Worm (Caenorhabditis elegans) whole organism, L4 larva: Measurements from ENCODE around the gene T26G10.1.
A peak's percentile ranks its signal among the peaks of the same experiment; 100 is the strongest.
"Not testable (repeated sequence)": the region's sequence is repeated elsewhere in the genome, so short reads cannot be mapped to it uniquely, and the experiment has no call there.

Source experiments
- D1046.2 ChIP-seq: fragments of 200-800 bp; sonication (Bioruptor generic); IDR thresholded peaks from 2 replicates; pipeline ENCODE4 v1.3.6; 2022; ENCODE audit warnings: missing genetic modification characterization, missing compliant biosample characterization
- F49E8.2 ChIP-seq: sonication (generic microtip); optimal IDR thresholded peaks from 2 replicates; lab custom pipeline; 2016; ENCODE audit warnings: missing compliant biosample characterization, mild to moderate bottlenecking, missing genetic modification characterization, borderline replicate concordance
- Y48G9A.11 ChIP-seq: fragments of 200-800 bp; sonication (Bioruptor generic); IDR thresholded peaks from 2 replicates; pipeline ENCODE4 v1.3.6; 2022; ENCODE audit warnings: missing genetic modification reagents, missing genetic modification characterization, missing compliant biosample characterization
- ZK337.2 ChIP-seq: fragments of 200-800 bp; sonication (Bioruptor generic); IDR thresholded peaks from 2 replicates; pipeline ENCODE4 v1.3.6; 2022; ENCODE audit warnings: missing genetic modification reagents, missing genetic modification characterization, missing compliant biosample characterization
- aha-1 ChIP-seq: fragments of 150-350 bp; peaks from one replicate; lab custom pipeline; 2014; ENCODE audit warnings: missing biosample characterization, missing genetic modification characterization
- aly-2 ChIP-seq: sonication (generic microtip); optimal IDR thresholded peaks from 2 replicates; lab custom pipeline; 2018; ENCODE audit warnings: missing biosample characterization, missing genetic modification characterization
- arid-1 ChIP-seq: fragments of 200-800 bp; sonication (Bioruptor generic); conservative IDR thresholded peaks from 2 replicates; pipeline ENCODE4 v1.3.6; 2022; ENCODE audit warnings: missing genetic modification reagents, missing genetic modification characterization, missing compliant biosample characterization
- ceh-20 ChIP-seq: fragments of 200-800 bp; sonication (Bioruptor generic); IDR thresholded peaks from 2 replicates; pipeline ENCODE4 v1.3.6; 2022; ENCODE audit warnings: missing genetic modification reagents, missing genetic modification characterization, missing compliant biosample characterization
- ceh-44 ChIP-seq: fragments of 200-800 bp; sonication (Bioruptor generic); IDR thresholded peaks from 2 replicates; pipeline ENCODE4 v1.3.6; 2022; ENCODE audit warnings: missing genetic modification reagents, missing genetic modification characterization, missing compliant biosample characterization
- ceh-82 ChIP-seq: sonication (generic microtip); optimal IDR thresholded peaks from 2 replicates; lab custom pipeline; 2017; ENCODE audit warnings: missing biosample characterization, missing genetic modification characterization
- daf-12 ChIP-seq: fragments of 150-350 bp; optimal IDR thresholded peaks from 2 replicates; lab custom pipeline; 2014; ENCODE audit warnings: missing biosample characterization, missing genetic modification reagents, missing genetic modification characterization
- dmd-9 ChIP-seq: fragments of 200-800 bp; sonication (Bioruptor generic); IDR thresholded peaks from 2 replicates; pipeline ENCODE4 v1.3.6; 2022; ENCODE audit warnings: missing genetic modification reagents, missing genetic modification characterization, missing compliant biosample characterization
- dpl-1 ChIP-seq: fragments of 150-350 bp; optimal IDR thresholded peaks from 2 replicates; lab custom pipeline; 2014; ENCODE audit warnings: missing biosample characterization, missing genetic modification reagents, missing genetic modification characterization
- fkh-10 ChIP-seq: fragments of 150-350 bp; optimal IDR thresholded peaks from 2 replicates; lab custom pipeline; 2014; ENCODE audit warnings: missing biosample characterization, missing genetic modification reagents, missing genetic modification characterization
- hif-1 ChIP-seq, 2 experiments: sonication (generic microtip); optimal IDR thresholded peaks; 2 replicates each; lab custom pipeline; 2016 to 2017; ENCODE audit warnings: missing compliant biosample characterization in 2 of 2, missing genetic modification characterization in 2 of 2, missing genetic modification reagents in 2 of 2, missing genotype in 2 of 2, mild to moderate bottlenecking in 1 of 2
- hlh-30 ChIP-seq: sonication (generic microtip); optimal IDR thresholded peaks from 2 replicates; lab custom pipeline; 2017; ENCODE audit warnings: antibody characterized with exemption, mild to moderate bottlenecking, missing genetic modification characterization, missing compliant biosample characterization; ENCODE audit not compliant: insufficient read depth
- lin-1 ChIP-seq: fragments of 200-800 bp; sonication (Bioruptor generic); IDR thresholded peaks from 2 replicates; pipeline ENCODE4 v1.3.6; 2022; ENCODE audit warnings: missing genetic modification reagents, missing genetic modification characterization, missing compliant biosample characterization
- lin-38 ChIP-seq: fragments of 200-800 bp; sonication (Bioruptor generic); IDR thresholded peaks from 2 replicates; pipeline ENCODE4 v1.3.6; 2022; ENCODE audit warnings: missing genetic modification reagents, missing genetic modification characterization, missing compliant biosample characterization
- madf-5 ChIP-seq, 2 experiments: fragments of 200-800 bp; sonication (Bioruptor generic); IDR thresholded peaks; 2 replicates each; pipeline ENCODE4 v1.3.6; 2022; ENCODE audit warnings: missing compliant biosample characterization in 2 of 2, missing genetic modification characterization in 2 of 2
- mdt-29 ChIP-seq: fragments of 200-800 bp; sonication (Bioruptor generic); IDR thresholded peaks from 2 replicates; pipeline ENCODE4 v1.3.6; 2022; ENCODE audit warnings: missing genetic modification reagents, missing genetic modification characterization, missing compliant biosample characterization
- nhr-10 ChIP-seq: fragments of 150-350 bp; optimal IDR thresholded peaks from 2 replicates; lab custom pipeline; 2014; ENCODE audit warnings: missing biosample characterization, missing genetic modification characterization
- nhr-42 ChIP-seq: fragments of 200-800 bp; sonication (Bioruptor generic); IDR thresholded peaks from 2 replicates; pipeline ENCODE4 v1.3.6; 2022; ENCODE audit warnings: missing genetic modification characterization, missing compliant biosample characterization
- nhr-48 ChIP-seq: sonication (generic microtip); optimal IDR thresholded peaks from 2 replicates; lab custom pipeline; 2016; ENCODE audit warnings: mild to moderate bottlenecking, missing genetic modification characterization, missing compliant biosample characterization
- pha-4 ChIP-seq, 2 experiments: fragments of 150-350 bp in 1 of 2; fragments of 200-800 bp in 1 of 2; sonication (Bioruptor generic) in 1 of 2; IDR thresholded peaks in 1 of 2; optimal IDR thresholded peaks in 1 of 2; 2 replicates each; pipeline versions ENCODE4 v1.3.6 to Lab custom; 2014 to 2022; ENCODE audit warnings: missing genetic modification characterization in 2 of 2, missing genetic modification reagents in 2 of 2, missing biosample characterization in 1 of 2, missing compliant biosample characterization in 1 of 2
- rbr-2 ChIP-seq: sonication (generic microtip); optimal IDR thresholded peaks from 2 replicates; lab custom pipeline; 2016; ENCODE audit warnings: missing genotype, missing genetic modification characterization, missing compliant biosample characterization
- set-16 ChIP-seq: fragments of 200-800 bp; sonication (Bioruptor generic); IDR thresholded peaks from 2 replicates; pipeline ENCODE4 v1.3.6; 2022; ENCODE audit warnings: missing genetic modification reagents, missing genetic modification characterization, missing compliant biosample characterization
- snpc-1.2 ChIP-seq: fragments of 200-800 bp; sonication (Bioruptor generic); IDR thresholded peaks from 2 replicates; pipeline ENCODE4 v1.3.6; 2022; ENCODE audit warnings: missing genetic modification reagents, missing genetic modification characterization, missing compliant biosample characterization
- snpc-4 ChIP-seq: fragments of 150-350 bp; optimal IDR thresholded peaks from 2 replicates; lab custom pipeline; 2014; ENCODE audit warnings: missing biosample characterization, missing genetic modification characterization
- spr-1 ChIP-seq: sonication (generic microtip); optimal IDR thresholded peaks from 2 replicates; lab custom pipeline; 2016; ENCODE audit warnings: mild to moderate bottlenecking, missing genetic modification characterization, missing compliant biosample characterization
- tra-1 ChIP-seq: fragments of 200-800 bp; sonication (Bioruptor generic); IDR thresholded peaks from 2 replicates; pipeline ENCODE4 v1.3.6; 2022; ENCODE audit warnings: missing genetic modification reagents, missing genetic modification characterization, missing compliant biosample characterization
- unc-130 ChIP-seq: sonication (generic microtip); optimal IDR thresholded peaks from 2 replicates; lab custom pipeline; 2016; ENCODE audit warnings: missing genetic modification reagents, missing genetic modification characterization, missing compliant biosample characterization
- unc-62 ChIP-seq, 3 experiments: fragments of 150-350 bp in 1 of 3; sonication (generic microtip); optimal IDR thresholded peaks in 2 of 3; peaks in 1 of 3; 1 replicate in 1 of 3; 2 replicates in 2 of 3; lab custom pipeline; 2014 to 2017; ENCODE audit warnings: missing biosample characterization in 3 of 3, missing genetic modification characterization in 3 of 3, missing genetic modification reagents in 3 of 3, missing genotype in 1 of 3
- vab-7 ChIP-seq: fragments of 200-800 bp; sonication (Bioruptor generic); IDR thresholded peaks from 2 replicates; pipeline ENCODE4 v1.3.6; 2022; ENCODE audit warnings: missing genetic modification reagents, missing genetic modification characterization, missing compliant biosample characterization

Gene T26G10.1

DNA sequence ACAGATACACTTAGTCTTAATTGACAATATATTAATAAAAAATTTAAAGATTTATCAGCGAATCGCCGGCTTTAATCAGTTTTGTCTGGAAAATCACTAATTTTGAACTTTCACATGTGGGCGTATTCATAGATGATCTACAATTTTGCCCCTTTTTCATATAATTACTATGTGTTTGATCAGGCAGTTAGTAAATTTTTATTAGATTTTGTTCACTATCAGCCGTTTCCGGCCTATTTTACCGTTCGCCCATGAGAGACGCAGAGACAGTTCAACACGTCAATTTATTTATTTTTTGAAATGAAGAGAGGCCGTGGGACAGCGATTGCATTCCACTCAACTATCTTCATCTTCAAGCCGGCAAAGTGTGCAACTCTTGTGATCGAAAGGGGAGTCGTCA, 13.8 kb upstream of the T26G10.1 start, which contains the start of gene T26G10.4:
T26G10.4 (plus strand) TSS at position 301 of the 400 bp plus-strand sequence.
- not testable (repeated sequence) for TF ChIP-seq nhr-10 (tag; lab: Kevin White, UChicago); daf-12; lin-1

ce11 chrIII:9413340-9413739, 6.9 kb upstream of the T26G10.1 start, which contains the start of gene T26G10.3:
Gene T26G10.3, minus strand, starts transcription at chrIII:9413440.
- TF ChIP-seq fkh-10 (GFP tag; lab: Kevin White, UChicago), result no peak
- no peak for TF ChIP-seq ceh-82 (tag; lab: Kevin White, UChicago)

DNA sequence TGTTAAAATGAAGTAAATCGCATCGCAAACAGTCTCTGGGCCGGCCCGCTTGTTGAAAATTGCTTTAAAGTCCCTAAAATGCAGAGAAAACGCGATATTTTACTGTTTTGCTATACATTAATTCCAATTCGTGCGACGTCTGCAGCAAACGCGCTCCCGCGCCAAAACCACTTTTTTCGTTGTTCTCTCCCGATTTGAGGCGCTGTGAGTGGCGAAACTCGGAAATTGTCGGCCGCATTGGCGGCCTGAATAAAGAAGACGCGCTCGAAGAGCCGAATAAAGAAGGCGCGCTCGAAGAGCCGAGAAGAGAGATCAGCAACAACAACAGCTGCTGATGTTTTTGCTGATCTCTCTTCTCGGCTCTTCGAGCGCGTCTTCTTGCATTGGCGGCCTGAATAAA, 1.9 kb upstream of the T26G10.1 start:
- 0 out of 2 replicates have a peak, but pooled peaks have one; percentile 38 for TF ChIP-seq dmd-9 (GFP tag; lab: Robert Waterston, UW)
- TF ChIP-seq arid-1, result peak; percentile 69; the same call in 1 of the 2 replicates
- TF ChIP-seq ZK337.2 (GFP tag; lab: Robert Waterston, UW), result peak; percentile 43; the same call in 1 of the 2 replicates
- TF ChIP-seq lin-38 (GFP tag; lab: Robert Waterston, UW), result peak; percentile 98
- peak; percentile 66; the same call in 1 of the 2 replicates for TF ChIP-seq nhr-42
- peak; percentile 97 for TF ChIP-seq Y48G9A.11 (GFP tag; lab: Robert Waterston, UW)
- peak; percentile 63 for TF ChIP-seq set-16 (GFP tag; lab: Robert Waterston, UW)
- TF ChIP-seq vab-7 (GFP tag; lab: Robert Waterston, UW), result peak; percentile 88
- TF ChIP-seq mdt-29 (GFP tag; lab: Robert Waterston, UW), result 0 out of 2 replicates have a peak, but pooled peaks have one; percentile 28
- TF ChIP-seq ceh-20 (GFP tag; lab: Robert Waterston, UW), result peak; percentile 51; the same call in 1 of the 2 replicates
- peak; percentile 68 for TF ChIP-seq snpc-4
- TF ChIP-seq unc-130 (GFP tag; lab: Kevin White, UChicago), result peak; percentile 84
- TF ChIP-seq ceh-44 (GFP tag; lab: Robert Waterston, UW), result peak; percentile 96
- TF ChIP-seq tra-1, result peak; percentile 66; the same call in 1 of the 2 replicates
- TF ChIP-seq madf-5 (GFP tag; IDR thresholded peaks at IDR 0.05; lab: Robert Waterston, UW), result 0 out of 4 replicates have a peak, but pooled peaks of 1 of the 2 experiments have one; percentile 19
- TF ChIP-seq F49E8.2 (tag; lab: Kevin White, UChicago), result peak; percentile 69
- TF ChIP-seq snpc-1.2, result peak; percentile 74
- peak; percentile 26 for TF ChIP-seq aha-1 (tag; lab: Kevin White, UChicago)
- peak; percentile 41; the same call in 1 of the 2 replicates for TF ChIP-seq pha-4 (GFP tag; IDR thresholded peaks at IDR 0.05; lab: Robert Waterston, UW)
- not testable (repeated sequence) for TF ChIP-seq pha-4 (tag; optimal IDR thresholded peaks at IDR 0.05; lab: Kevin White, UChicago)
- 0 out of 2 replicates have a peak, but pooled peaks have one; percentile 55 for TF ChIP-seq D1046.2

DNA sequence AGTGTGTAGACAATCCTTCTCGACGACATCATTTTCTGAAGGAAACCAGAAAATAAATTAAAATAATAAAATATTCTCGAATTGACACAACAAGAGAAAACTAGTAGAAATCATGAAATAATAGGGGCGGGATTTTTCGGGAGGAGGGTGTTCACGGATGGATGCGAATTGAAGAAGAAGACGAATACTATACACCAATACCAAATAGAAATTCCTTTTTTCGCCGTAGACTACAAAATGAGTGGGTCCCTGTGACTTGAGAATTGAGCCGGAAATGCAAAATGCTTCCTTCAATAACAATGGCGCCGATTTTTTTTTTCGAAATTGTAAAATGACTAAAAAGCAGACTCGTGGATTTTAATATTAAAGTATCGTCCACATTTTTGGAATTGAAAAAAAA, 5.4 kb downstream of the T26G10.1 start, which contains the start of gene nlp-48:
nlp-48 (minus strand) TSS at position 101 of the 400 bp plus-strand sequence.
- no peak for TF ChIP-seq nhr-48 (tag; lab: Kevin White, UChicago)
- TF ChIP-seq, all 104 proteins: peak for 0

DNA sequence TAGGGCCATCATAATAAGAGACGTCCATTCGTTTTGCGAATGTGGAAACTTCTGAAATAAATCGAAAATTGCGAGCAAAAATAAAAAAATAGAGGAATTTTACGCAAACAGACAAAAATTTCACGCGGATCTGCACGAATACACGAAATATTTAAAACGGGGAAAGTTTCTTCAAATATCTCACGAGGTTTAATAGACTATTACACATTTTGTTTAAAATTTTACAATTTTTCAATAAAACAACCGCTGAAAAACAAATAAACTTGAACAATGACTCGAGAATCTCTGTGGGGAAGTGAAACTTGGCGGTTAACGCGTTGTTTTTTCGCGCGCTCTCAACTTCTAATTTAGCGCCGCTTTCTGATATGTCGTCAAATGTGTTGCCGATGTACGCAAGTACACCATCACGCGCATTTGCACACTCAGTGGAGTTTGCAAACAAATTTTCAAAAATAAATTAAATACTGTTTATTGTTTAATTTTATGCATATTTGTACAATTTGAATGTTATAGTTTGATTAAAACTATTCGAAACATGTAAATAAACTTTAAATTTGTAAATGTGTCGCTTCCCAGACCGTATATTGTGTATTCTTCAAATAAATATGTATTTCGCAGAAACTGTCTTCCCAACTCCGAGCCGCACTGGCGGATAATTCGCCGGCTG, 13.2 kb downstream of the T26G10.1 start, which contains the start of the genes gpr-2 and rgr-1:
gpr-2 (minus strand) TSS at position 51 of the 667 bp plus-strand sequence.
rgr-1 (plus strand) TSS at position 617 of the 667 bp plus-strand sequence.
- TF ChIP-seq hif-1 (tag; optimal IDR thresholded peaks at IDR 0.05; lab: Kevin White, UChicago) (no peak), daf-12 (no peak), Y48G9A.11 (GFP tag; lab: Robert Waterston, UW) (0 out of 2 replicates have a peak, but pooled peaks have one; percentile 27), unc-62 (GFP tag; optimal IDR thresholded peaks at IDR 0.05 in 1 of 2; lab: Kevin White, UChicago) (peak in 1 of 2 experiments; percentile 85), unc-62 (tag; optimal IDR thresholded peaks at IDR 0.05; lab: Kevin White, UChicago) (no peak), dpl-1 (GFP tag; lab: Kevin White, UChicago) (peak; percentile 77), hlh-30 (tag; lab: Kevin White, UChicago) (peak; percentile 43), F49E8.2 (tag; lab: Kevin White, UChicago) (no peak), rbr-2 (tag; lab: Kevin White, UChicago) (peak; percentile 2), aly-2 (tag; lab: Kevin White, UChicago) (no peak), unc-130 (GFP tag; lab: Kevin White, UChicago) (peak; percentile 56), lin-38 (GFP tag; lab: Robert Waterston, UW) (peak; percentile 81), spr-1 (tag; lab: Kevin White, UChicago) (no peak)
